Worm (Caenorhabditis elegans): ENCODE results near the gene grp-1.
A peak's percentile ranks its signal among the peaks of the same experiment; 100 is the strongest.

- TF ChIP-seq tbx-2 (tag; optimal IDR thresholded peaks at IDR 0.05) (peak; percentile 23), swsn-7 (tag; optimal IDR thresholded peaks at IDR 0.05) (peak; percentile 64), unc-30 (tag; optimal IDR thresholded peaks at IDR 0.05) (no peak), lin-39 (tag; optimal IDR thresholded peaks at IDR 0.05) (no peak), ama-1 (optimal IDR thresholded peaks at IDR 0.05) (no peak), nhr-28 (tag; optimal IDR thresholded peaks at IDR 0.05) (no peak), skn-1 (tag; optimal IDR thresholded peaks at IDR 0.05) (peak; percentile 10), Y116A8C.19 (tag; optimal IDR thresholded peaks at IDR 0.05; ENCODE audit: borderline replicate concordance) (no peak), ceh-82 (tag; optimal IDR thresholded peaks at IDR 0.05) (peak; percentile 19 to 54 (median 41)), unc-62 (GFP tag; optimal IDR thresholded peaks at IDR 0.05) (no peak), sptf-1 (tag; optimal IDR thresholded peaks at IDR 0.05) (no peak), alr-1 (tag; optimal IDR thresholded peaks at IDR 0.05; ENCODE audit: borderline replicate concordance) (no peak), nhr-90 (tag; optimal IDR thresholded peaks at IDR 0.05; ENCODE audit: poor library complexity) (no peak)
Observed at ce11 chrIII:8106476-8106875, 21.0 kb downstream of the grp-1 start.

Data from whole organism, L1 larva.